Worm (Caenorhabditis elegans): ENCODE results near the gene F25E2.3.

DNA sequence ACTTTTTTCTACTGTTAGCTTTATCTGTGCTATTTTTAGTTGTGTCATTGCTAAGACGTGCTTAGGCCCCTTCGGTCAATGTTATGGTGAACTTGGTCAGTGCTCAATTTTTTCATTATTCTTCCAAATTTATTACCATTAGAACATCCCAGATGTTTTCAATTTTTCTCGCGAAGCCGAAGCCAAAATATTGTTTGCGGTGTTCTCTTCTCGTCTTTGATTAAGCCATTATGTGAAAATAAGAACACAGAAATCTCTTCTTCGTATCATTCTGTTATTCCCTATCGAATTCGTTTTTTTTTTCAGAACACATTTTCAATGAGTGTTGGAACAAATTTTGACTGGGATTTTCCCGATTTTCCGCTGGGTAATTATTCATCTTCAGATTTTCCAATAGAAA is 10.5 kb downstream of the F25E2.3 start, which contains the start of gene gtr-1:
- TF ChIP-seq aha-1 (tag; optimal IDR thresholded peaks at IDR 0.05), result no peak
- TF ChIP-seq pqm-1 (tag; optimal IDR thresholded peaks at IDR 0.05), result no peak
- no peak for TF ChIP-seq dpl-1 (GFP tag; optimal IDR thresholded peaks at IDR 0.05)
- TF ChIP-seq fos-1 (tag; optimal IDR thresholded peaks at IDR 0.05), result no peak
- TF ChIP-seq irx-1 (tag; optimal IDR thresholded peaks at IDR 0.05), result no peak
- TF ChIP-seq zag-1 (tag; optimal IDR thresholded peaks at IDR 0.05), result no peak
- no peak for TF ChIP-seq unc-62 (GFP tag; optimal IDR thresholded peaks at IDR 0.05)
- TF ChIP-seq snpc-4 (tag; optimal IDR thresholded peaks at IDR 0.05), result no peak
- TF ChIP-seq ama-1 (optimal IDR thresholded peaks at IDR 0.05), result no peak

All from whole organism, L1 larva.